Fruit fly (Drosophila melanogaster) whole organism, pupa: ENCODE results near the gene CG17124.

Experiments
- CG12605 ChIP-seq: fragments of 200-800 bp; sonication (Bioruptor generic); IDR thresholded peaks from 2 replicates; pipeline ENCODE4 v1.3.6; 2022; ENCODE audit warnings: missing biosample characterization, missing genetic modification characterization
- CG14655 ChIP-seq: fragments of 200-800 bp; sonication (Bioruptor generic); optimal IDR thresholded peaks from 3 replicates; lab custom pipeline; 2017; ENCODE audit warnings: mild to moderate bottlenecking, missing biosample characterization, missing genetic modification reagents, missing genetic modification characterization
- CG17806 ChIP-seq: fragments of 200-800 bp; sonication (Bioruptor generic); optimal IDR thresholded peaks from 2 replicates; lab custom pipeline; 2018; ENCODE audit warnings: missing biosample characterization, mild to moderate bottlenecking, missing genetic modification characterization, moderate library complexity
- CG32121 ChIP-seq: fragments of 200-800 bp; sonication (Bioruptor generic); IDR thresholded peaks from 2 replicates; pipeline ENCODE4 v1.3.6; 2022; ENCODE audit warnings: missing biosample characterization, missing genetic modification characterization
- CG34367 ChIP-seq: fragments of 200-800 bp; sonication (Bioruptor generic); optimal IDR thresholded peaks from 2 replicates; lab custom pipeline; 2018; ENCODE audit warnings: missing biosample characterization, mild to moderate bottlenecking, missing genetic modification characterization
- CG4496 ChIP-seq: fragments of 200-800 bp; sonication (Bioruptor generic); IDR thresholded peaks from 3 replicates; pipeline ENCODE4 v1.3.6; 2022; ENCODE audit warnings: missing biosample characterization, missing genetic modification characterization
- EcR ChIP-seq: fragments of 200-800 bp; sonication (Bioruptor generic); optimal IDR thresholded peaks from 3 replicates; lab custom pipeline; 2019; ENCODE audit warnings: missing biosample characterization, missing genetic modification characterization, mild to moderate bottlenecking, moderate library complexity, missing genetic modification reagents
- Ets98B ChIP-seq: fragments of 200-800 bp; sonication (Bioruptor generic); IDR thresholded peaks from 2 replicates; pipeline ENCODE4 v1.3.6; 2022; ENCODE audit warnings: missing biosample characterization, missing genetic modification characterization
- Pif1B ChIP-seq: fragments of 200-800 bp; sonication (Bioruptor generic); optimal IDR thresholded peaks from 3 replicates; lab custom pipeline; 2016; ENCODE audit warnings: missing biosample characterization, missing genetic modification characterization
- fd96Ca ChIP-seq: fragments of 200-800 bp; sonication (Bioruptor generic); IDR thresholded peaks from 3 replicates; pipeline ENCODE4 v1.3.6; 2022; ENCODE audit warnings: missing biosample characterization, missing genetic modification characterization
- gl ChIP-seq: fragments of 200-800 bp; sonication (Bioruptor generic); optimal IDR thresholded peaks from 2 replicates; lab custom pipeline; 2018; ENCODE audit warnings: missing biosample characterization, mild to moderate bottlenecking, missing genetic modification characterization
- rn ChIP-seq: fragments of 200-800 bp; sonication (Bioruptor generic); IDR thresholded peaks from 2 replicates; pipeline ENCODE4 v1.3.6; 2022; ENCODE audit warnings: missing biosample characterization, missing genetic modification characterization

- TF ChIP-seq gl (tag; lab: Kevin White, UChicago) (no peak), CG34367 (tag; lab: Kevin White, UChicago) (no peak), CG4496 (0 out of 3 replicates have a peak, but pooled peaks have one; percentile 31), fd96Ca (GFP tag; lab: Robert Waterston, UW) (no peak), CG14655 (GFP tag; lab: Kevin White, UChicago) (no peak), CG32121 (no peak), CG17806 (no peak), EcR (GFP tag; lab: Kevin White, UChicago) (no peak), CG12605 (GFP tag; lab: Robert Waterston, UW) (no peak), rn (GFP tag; lab: Robert Waterston, UW) (no peak), Ets98B (GFP tag; lab: Robert Waterston, UW) (no peak), Pif1B (GFP tag; lab: Kevin White, UChicago) (no peak)
Measured at dm6 chr2L:10757038-10757685, 1.0 kb upstream of the CG17124 start.
